Fruit fly (Drosophila melanogaster) whole organism, embryonic: ENCODE data around the gene CheB38c.

Experiments used
- B-H2 ChIP-seq: fragments of 200-800 bp; sonication (Bioruptor generic); optimal IDR thresholded peaks from 2 replicates; lab custom pipeline; 2018; ENCODE audit warnings: missing biosample characterization, mild to moderate bottlenecking, missing genetic modification characterization
- Bdp1 ChIP-seq: fragments of 200-800 bp; sonication (Bioruptor generic); optimal IDR thresholded peaks from 3 replicates; lab custom pipeline; 2016; ENCODE audit warnings: missing biosample characterization, missing genetic modification characterization
- CG12104 ChIP-seq: fragments of 200-800 bp; sonication (Bioruptor generic); optimal IDR thresholded peaks from 3 replicates; lab custom pipeline; 2016; ENCODE audit warnings: missing biosample characterization, missing genetic modification characterization
- CG13775 ChIP-seq: fragments of 200-800 bp; sonication (Bioruptor generic); optimal IDR thresholded peaks from 3 replicates; lab custom pipeline; 2017; ENCODE audit warnings: missing biosample characterization, mild to moderate bottlenecking, missing genetic modification characterization
- CG14441 ChIP-seq: fragments of 200-800 bp; sonication (Bioruptor generic); IDR thresholded peaks from 2 replicates; pipeline ENCODE4 v1.3.6; 2022; ENCODE audit warnings: missing biosample characterization, missing genetic modification characterization
- CG15073 ChIP-seq: fragments of 200-800 bp; sonication (Bioruptor generic); optimal IDR thresholded peaks from 2 replicates; lab custom pipeline; 2016; ENCODE audit warnings: missing biosample characterization, missing genetic modification characterization
- CG16813 ChIP-seq: fragments of 200-800 bp; sonication (Bioruptor generic); IDR thresholded peaks from 3 replicates; pipeline ENCODE4 v1.3.6; 2022; ENCODE audit warnings: missing biosample characterization, missing genetic modification characterization; ENCODE audit not compliant: partially characterized antibody
- CG17361 ChIP-seq: fragments of 200-800 bp; sonication (Bioruptor generic); IDR thresholded peaks from 3 replicates; pipeline ENCODE4 v1.3.6; 2022; ENCODE audit warnings: missing biosample characterization, missing genetic modification characterization
- CG17802 ChIP-seq: fragments of 200-800 bp; sonication (Bioruptor generic); optimal IDR thresholded peaks from 2 replicates; lab custom pipeline; 2018; ENCODE audit warnings: missing biosample characterization, mild to moderate bottlenecking, missing genetic modification characterization, moderate library complexity
- CG2116 ChIP-seq: fragments of 200-800 bp; sonication (Bioruptor generic); optimal IDR thresholded peaks from 3 replicates; lab custom pipeline; 2018; ENCODE audit warnings: missing biosample characterization, mild to moderate bottlenecking, missing genetic modification characterization
- CG2678 ChIP-seq: fragments of 200-800 bp; sonication (Bioruptor generic); optimal IDR thresholded peaks from 3 replicates; lab custom pipeline; 2019; ENCODE audit warnings: missing biosample characterization, mild to moderate bottlenecking, missing genetic modification characterization, moderate library complexity
- CG31224 ChIP-seq: fragments of 200-800 bp; sonication (Bioruptor generic); IDR thresholded peaks from 2 replicates; pipeline ENCODE4 v1.3.6; 2022; ENCODE audit warnings: missing biosample characterization, missing genetic modification characterization
- CG31365 ChIP-seq: fragments of 200-800 bp; sonication (Bioruptor generic); optimal IDR thresholded peaks from 2 replicates; lab custom pipeline; 2018; ENCODE audit warnings: missing biosample characterization, mild to moderate bottlenecking, missing genetic modification characterization
- CG6175 ChIP-seq: fragments of 200-800 bp; sonication (Bioruptor generic); IDR thresholded peaks from 3 replicates; pipeline ENCODE4 v1.3.6; 2022; ENCODE audit warnings: missing biosample characterization, missing genetic modification characterization
- CG6689 ChIP-seq: fragments of 200-800 bp; sonication (Bioruptor generic); IDR thresholded peaks from 2 replicates; pipeline ENCODE4 v1.3.6; 2022; ENCODE audit warnings: missing biosample characterization, missing genetic modification characterization
- CG8089 ChIP-seq: fragments of 200-800 bp; sonication (Bioruptor generic); optimal IDR thresholded peaks from 3 replicates; lab custom pipeline; 2016; ENCODE audit warnings: missing biosample characterization, missing genetic modification characterization
- CG8281 ChIP-seq: fragments of 200-800 bp; sonication (Bioruptor generic); optimal IDR thresholded peaks from 2 replicates; lab custom pipeline; 2018; ENCODE audit warnings: missing biosample characterization, mild to moderate bottlenecking, missing genetic modification characterization, moderate library complexity
- CG9932 ChIP-seq: fragments of 200-800 bp; sonication (Bioruptor generic); IDR thresholded peaks from 2 replicates; pipeline ENCODE4 v1.3.6; 2022; ENCODE audit warnings: missing biosample characterization, missing genetic modification characterization
- CoRest ChIP-seq: fragments of 200-800 bp; sonication (Bioruptor generic); optimal IDR thresholded peaks from 3 replicates; lab custom pipeline; 2018; ENCODE audit warnings: missing biosample characterization, mild to moderate bottlenecking, missing genetic modification characterization, moderate library complexity
- D ChIP-seq, 2 experiments: fragments of 200-800 bp in 1 of 2; fragments of >200 bp in 1 of 2; sonication (Bioruptor generic) in 1 of 2; optimal IDR thresholded peaks; 2 replicates in 1 of 2; 3 replicates in 1 of 2; lab custom pipeline; 2017; ENCODE audit warnings: mild to moderate bottlenecking in 1 of 2, missing biosample characterization in 1 of 2, missing genetic modification characterization in 1 of 2, missing genetic modification reagents in 1 of 2
- Hmx ChIP-seq: fragments of 200-800 bp; sonication (Bioruptor generic); optimal IDR thresholded peaks from 2 replicates; lab custom pipeline; 2016; ENCODE audit warnings: missing biosample characterization, missing genetic modification characterization
- Max ChIP-seq: fragments of 200-800 bp; sonication (Bioruptor generic); optimal IDR thresholded peaks from 2 replicates; lab custom pipeline; 2016; ENCODE audit warnings: missing biosample characterization, mild to moderate bottlenecking, missing genetic modification characterization
- Meics ChIP-seq: fragments of 200-800 bp; sonication (Bioruptor generic); optimal IDR thresholded peaks from 2 replicates; lab custom pipeline; 2017; ENCODE audit warnings: missing biosample characterization, mild to moderate bottlenecking, missing genetic modification characterization
- Sin3A ChIP-seq: fragments of >200 bp; optimal IDR thresholded peaks from 2 replicates; lab custom pipeline; 2018
- Six4 ChIP-seq: fragments of 200-800 bp; sonication (Bioruptor generic); optimal IDR thresholded peaks from 2 replicates; lab custom pipeline; 2016; ENCODE audit warnings: missing biosample characterization, missing genetic modification characterization
- Sox100B ChIP-seq: fragments of 200-800 bp; sonication (Bioruptor generic); optimal IDR thresholded peaks from 3 replicates; lab custom pipeline; 2018; ENCODE audit warnings: missing biosample characterization, mild to moderate bottlenecking, missing genetic modification characterization
- Ssrp ChIP-seq: fragments of 200-800 bp; sonication (Bioruptor generic); optimal IDR thresholded peaks from 2 replicates; lab custom pipeline; 2018; ENCODE audit warnings: missing biosample characterization, mild to moderate bottlenecking, missing genetic modification characterization, moderate library complexity
- Trl ChIP-seq, 3 experiments: fragments of >200 bp in 2 of 3; fragments of 200-800 bp in 1 of 3; sonication (Bioruptor generic) in 1 of 3; optimal IDR thresholded peaks; 2 replicates in 1 of 3; 3 replicates in 2 of 3; lab custom pipeline; 2016 to 2017; ENCODE audit warnings: missing biosample characterization in 1 of 3, missing genetic modification characterization in 1 of 3
- chinmo ChIP-seq: fragments of 200-800 bp; sonication (Bioruptor generic); IDR thresholded peaks from 4 replicates; pipeline ENCODE4 v1.3.6; 2022; ENCODE audit warnings: missing biosample characterization, missing genetic modification characterization; ENCODE audit not compliant: partially characterized antibody
- crp ChIP-seq, 2 experiments: fragments of 200-800 bp; sonication (Bioruptor generic); optimal IDR thresholded peaks; 2 replicates in 1 of 2; 3 replicates in 1 of 2; lab custom pipeline; 2017; ENCODE audit warnings: missing biosample characterization in 2 of 2, missing genetic modification characterization in 2 of 2, mild to moderate bottlenecking in 1 of 2, moderate library complexity in 1 of 2
- danr ChIP-seq: fragments of 200-800 bp; sonication (Bioruptor generic); IDR thresholded peaks from 2 replicates; pipeline ENCODE4 v1.3.6; 2022; ENCODE audit warnings: missing biosample characterization, missing genetic modification characterization
- dati ChIP-seq: fragments of 200-800 bp; sonication (Bioruptor generic); IDR thresholded peaks from 2 replicates; pipeline ENCODE4 v1.3.6; 2022; ENCODE audit warnings: missing biosample characterization, missing genetic modification characterization
- dpn ChIP-seq, 2 experiments: fragments of 200-800 bp; sonication (Bioruptor generic); optimal IDR thresholded peaks; 3 replicates each; lab custom pipeline; 2016; ENCODE audit warnings: missing biosample characterization in 2 of 2, missing genetic modification characterization in 2 of 2
- fu2 ChIP-seq: fragments of 200-800 bp; sonication (Bioruptor generic); optimal IDR thresholded peaks from 2 replicates; lab custom pipeline; 2016; ENCODE audit warnings: missing biosample characterization, missing genetic modification characterization
- grau ChIP-seq: fragments of 200-800 bp; optimal IDR thresholded peaks from 3 replicates; lab custom pipeline; 2019; ENCODE audit warnings: missing biosample characterization, mild to moderate bottlenecking, missing genetic modification characterization, moderate library complexity
- hbn ChIP-seq: fragments of 200-800 bp; sonication (Bioruptor generic); IDR thresholded peaks from 2 replicates; pipeline ENCODE4 v1.3.6; 2022; ENCODE audit warnings: missing biosample characterization, missing genetic modification characterization; ENCODE audit not compliant: partially characterized antibody
- ken ChIP-seq: fragments of 200-800 bp; sonication (Bioruptor generic); IDR thresholded peaks from 3 replicates; pipeline ENCODE4 v1.3.6; 2022; ENCODE audit warnings: missing biosample characterization, missing genetic modification characterization
- klu ChIP-seq: fragments of 200-800 bp; sonication (Bioruptor generic); IDR thresholded peaks from 2 replicates; pipeline ENCODE4 v1.3.6; 2022; ENCODE audit warnings: missing biosample characterization, missing genetic modification characterization
- luna ChIP-seq: fragments of 200-800 bp; sonication (Bioruptor generic); optimal IDR thresholded peaks from 2 replicates; lab custom pipeline; 2016; ENCODE audit warnings: missing biosample characterization, missing genetic modification characterization
- mam ChIP-seq: fragments of 200-800 bp; sonication (Bioruptor generic); optimal IDR thresholded peaks from 3 replicates; lab custom pipeline; 2016; ENCODE audit warnings: missing biosample characterization, missing genetic modification characterization
- pb ChIP-seq: fragments of 200-800 bp; sonication (Bioruptor generic); optimal IDR thresholded peaks from 3 replicates; lab custom pipeline; 2016; ENCODE audit warnings: missing biosample characterization, missing genetic modification characterization
- ro ChIP-seq: fragments of 200-800 bp; sonication (Bioruptor generic); IDR thresholded peaks from 2 replicates; pipeline ENCODE4 v1.3.6; 2022; ENCODE audit warnings: missing biosample characterization, missing genetic modification characterization
- row ChIP-seq: fragments of 200-800 bp; sonication (Bioruptor generic); IDR thresholded peaks from 3 replicates; pipeline ENCODE4 v1.3.6; 2022; ENCODE audit warnings: missing biosample characterization, missing genetic modification characterization
- seq ChIP-seq: fragments of 200-800 bp; sonication (Bioruptor generic); IDR thresholded peaks from 2 replicates; pipeline ENCODE4 v1.3.6; 2022; ENCODE audit warnings: missing biosample characterization, missing genetic modification characterization
- tio ChIP-seq: fragments of 200-800 bp; sonication (Bioruptor generic); optimal IDR thresholded peaks from 2 replicates; lab custom pipeline; 2017; ENCODE audit warnings: missing biosample characterization, missing genetic modification characterization, inconsistent platforms
- toy ChIP-seq: fragments of 200-800 bp; sonication (Bioruptor generic); IDR thresholded peaks from 2 replicates; pipeline ENCODE4 v1.3.6; 2022; ENCODE audit warnings: missing biosample characterization, missing genetic modification characterization
- unc-4 ChIP-seq: fragments of 200-800 bp; sonication (Bioruptor generic); IDR thresholded peaks from 2 replicates; pipeline ENCODE4 v1.3.6; 2022; ENCODE audit warnings: missing biosample characterization, missing genetic modification characterization; ENCODE audit not compliant: partially characterized antibody
- wdn ChIP-seq: fragments of 200-800 bp; sonication (Bioruptor generic); IDR thresholded peaks from 2 replicates; pipeline ENCODE4 v1.3.6; 2022; ENCODE audit warnings: missing biosample characterization, missing genetic modification characterization
- zen2 ChIP-seq: fragments of 200-800 bp; sonication (Bioruptor generic); IDR thresholded peaks from 3 replicates; pipeline ENCODE4 v1.3.6; 2022; ENCODE audit warnings: missing biosample characterization, missing genetic modification characterization; ENCODE audit not compliant: partially characterized antibody

Gene CheB38c

DNA sequence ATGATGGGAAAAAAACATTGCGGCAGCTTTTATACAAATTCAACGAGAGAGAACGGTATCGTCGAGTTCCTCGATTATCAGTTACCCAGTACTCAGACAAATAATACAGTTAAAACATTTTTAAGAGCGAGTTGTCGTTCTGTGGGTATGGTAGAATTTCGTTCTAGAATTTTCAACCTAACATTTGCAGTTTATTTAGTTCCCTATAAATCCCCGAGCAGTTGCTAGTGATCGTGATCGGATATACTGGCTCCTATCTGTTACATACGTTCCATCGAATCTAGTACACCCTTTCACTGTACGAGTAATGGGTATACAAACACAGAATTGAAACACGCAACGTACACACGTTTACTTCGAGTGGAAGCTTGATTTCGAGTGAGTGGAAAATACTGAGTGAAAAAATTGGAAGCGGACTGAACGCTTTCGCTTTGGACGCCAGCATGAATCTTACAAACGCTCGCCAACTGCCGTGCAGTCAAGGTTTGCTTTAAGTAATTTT lies 44.1 kb upstream of the CheB38c start, which contains the start of gene CG9338 (continued):
- TF ChIP-seq klu (GFP tag; lab: Robert Waterston, UW) (no peak; the same call in 1 of the 2 replicates), CG6175 (GFP tag; lab: Robert Waterston, UW) (peak; percentile 80), mam (GFP tag; lab: Kevin White, UChicago) (peak; percentile 84), Six4 (GFP tag; lab: Kevin White, UChicago) (peak; percentile 92), grau (tag; lab: Kevin White, UChicago) (peak; percentile 84), CG13775 (peak; percentile 73), Trl (optimal IDR thresholded peaks at IDR 0.05; lab: Kevin White, UChicago) (peak in 1 of 2 experiments; percentile 4), Trl (GFP tag; optimal IDR thresholded peaks at IDR 0.05; lab: Kevin White, UChicago) (peak; percentile 91), row (GFP tag; lab: Robert Waterston, UW) (peak; percentile 99), Meics (GFP tag; lab: Kevin White, UChicago) (peak; percentile 95), D (optimal IDR thresholded peaks at IDR 0.05; lab: Kevin White, UChicago) (no peak), D (GFP tag; optimal IDR thresholded peaks at IDR 0.05; lab: Kevin White, UChicago) (peak; percentile 86), pb (GFP tag; lab: Kevin White, UChicago) (peak; percentile 64), B-H2 (GFP tag; lab: Kevin White, UChicago) (peak; percentile 79), danr (GFP tag; lab: Robert Waterston, UW) (peak; percentile 85; the same call in 1 of the 2 replicates), Ssrp (peak; percentile 61), CG31224 (GFP tag; lab: Robert Waterston, UW) (peak; percentile 91), CG16813 (GFP tag; lab: Robert Waterston, UW) (no peak), chinmo (0 out of 4 replicates have a peak, but pooled peaks have one; percentile 70), unc-4 (GFP tag; lab: Robert Waterston, UW) (no peak), wdn (peak; percentile 57), CG6689 (peak; percentile 95), dati (GFP tag; lab: Robert Waterston, UW) (peak; percentile 34; the same call in 1 of the 2 replicates), zen2 (no peak), CG8281 (peak; percentile 76), CG2678 (peak; percentile 98), toy (GFP tag; lab: Robert Waterston, UW) (peak; percentile 82), Sox100B (GFP tag; lab: Kevin White, UChicago) (peak; percentile 92), CG17361 (GFP tag; lab: Robert Waterston, UW) (peak; percentile 97), CoRest (tag; lab: Kevin White, UChicago) (peak; percentile 83), luna (GFP tag; lab: Kevin White, UChicago) (peak; percentile 61), CG12104 (peak; percentile 74), fu2 (GFP tag; lab: Kevin White, UChicago) (peak; percentile 67), CG2116 (GFP tag; lab: Kevin White, UChicago) (peak; percentile 37), CG31365 (tag; lab: Kevin White, UChicago) (peak; percentile 87), CG8089 (GFP tag; lab: Kevin White, UChicago) (peak; percentile 73), Bdp1 (GFP tag; lab: Kevin White, UChicago) (peak; percentile 48), CG15073 (no peak), crp (GFP tag; optimal IDR thresholded peaks at IDR 0.05; lab: Kevin White, UChicago) (peak in 1 of 2 experiments; percentile 32), ro (no peak), Max (peak; percentile 72), Hmx (GFP tag; lab: Kevin White, UChicago) (peak; percentile 60), CG17802 (tag; lab: Kevin White, UChicago) (peak; percentile 71), Sin3A (lab: Kevin White, UChicago) (no peak), CG14441 (peak; percentile 95), CG9932 (GFP tag; lab: Robert Waterston, UW) (peak; percentile 76), ken (GFP tag; lab: Robert Waterston, UW) (no peak; the same call in 2 of the 3 replicates), seq (GFP tag; lab: Robert Waterston, UW) (peak; percentile 66; the same call in 1 of the 2 replicates), hbn (GFP tag; lab: Robert Waterston, UW) (0 out of 2 replicates have a peak, but pooled peaks have one; percentile 16), tio (GFP tag; lab: Kevin White, UChicago) (peak; percentile 54), dpn (GFP tag; optimal IDR thresholded peaks at IDR 0.05; lab: Kevin White, UChicago) (peak; percentile 85 to 86)
